Worm (Caenorhabditis elegans) whole organism, young adult: ENCODE results near the gene F10D7.10.

Experiments
- cebp-2 ChIP-seq: fragments of 200-800 bp; sonication (Bioruptor generic); IDR thresholded peaks from 2 replicates; pipeline ENCODE4 v1.3.6; 2022; ENCODE audit warnings: missing genetic modification characterization, missing compliant biosample characterization
- dpl-1 ChIP-seq: fragments of 150-350 bp; optimal IDR thresholded peaks from 2 replicates; lab custom pipeline; 2014; ENCODE audit warnings: missing biosample characterization, missing genetic modification reagents, missing genetic modification characterization

ce11 chrX:17375877-17376276, 3.7 kb downstream of the F10D7.10 start:
- TF ChIP-seq dpl-1 (no peak), cebp-2 (GFP tag; lab: Robert Waterston, UW) (no peak)
